Worm (Caenorhabditis elegans) whole organism, early embryonic: ENCODE measurements around the gene srj-32.

Experiments
- B0310.2 ChIP-seq: sonication (generic microtip); optimal IDR thresholded peaks from 2 replicates; lab custom pipeline; 2016; ENCODE audit warnings: mild to moderate bottlenecking, missing genetic modification characterization, missing compliant biosample characterization
- F13C5.2 ChIP-seq: sonication (generic microtip); optimal IDR thresholded peaks from 2 replicates; lab custom pipeline; 2017; ENCODE audit warnings: mild to moderate bottlenecking, missing genetic modification characterization, inconsistent platforms, missing compliant biosample characterization
- aly-1 ChIP-seq: sonication (generic microtip); optimal IDR thresholded peaks from 2 replicates; lab custom pipeline; 2016; ENCODE audit warnings: missing genetic modification characterization, missing compliant biosample characterization
- ama-1 ChIP-seq: fragments of 150-350 bp; optimal IDR thresholded peaks from 2 replicates; lab custom pipeline; 2014
- ceh-13 ChIP-seq: fragments of 200-800 bp; sonication (Bioruptor generic); optimal IDR thresholded peaks from 2 replicates; lab custom pipeline; 2018; ENCODE audit warnings: mild to moderate bottlenecking, missing genetic modification characterization, missing compliant biosample characterization
- ceh-36 ChIP-seq: sonication (generic microtip); optimal IDR thresholded peaks from 2 replicates; lab custom pipeline; 2016; ENCODE audit warnings: missing genetic modification characterization, inconsistent platforms, missing compliant biosample characterization
- ets-7 ChIP-seq: sonication (generic microtip); optimal IDR thresholded peaks from 2 replicates; lab custom pipeline; 2016; ENCODE audit warnings: missing genotype, missing genetic modification characterization, missing compliant biosample characterization
- flt-1 ChIP-seq: fragments of 200-800 bp; sonication (Bioruptor generic); IDR thresholded peaks from 2 replicates; pipeline ENCODE4 v1.3.6; 2022; ENCODE audit warnings: missing genetic modification characterization, missing compliant biosample characterization
- hmbx-1 ChIP-seq: sonication (generic microtip); optimal IDR thresholded peaks from 2 replicates; lab custom pipeline; 2016; ENCODE audit warnings: mild to moderate bottlenecking, missing genetic modification characterization, missing compliant biosample characterization
- hmg-4 ChIP-seq: fragments of 200-800 bp; sonication (Bioruptor generic); optimal IDR thresholded peaks from 2 replicates; lab custom pipeline; 2018; ENCODE audit warnings: mild to moderate bottlenecking, missing genetic modification characterization, missing compliant biosample characterization
- hnd-1 ChIP-seq: sonication (generic microtip); optimal IDR thresholded peaks from 2 replicates; lab custom pipeline; 2016; ENCODE audit warnings: missing genetic modification characterization, missing compliant biosample characterization
- pes-1 ChIP-seq: fragments of 200-800 bp; sonication (Bioruptor generic); IDR thresholded peaks from 2 replicates; pipeline ENCODE4 v1.3.6; 2022; ENCODE audit warnings: missing genetic modification reagents, missing genetic modification characterization, missing compliant biosample characterization
- scrt-1 ChIP-seq: fragments of 200-800 bp; sonication (Bioruptor generic); IDR thresholded peaks from 2 replicates; pipeline ENCODE4 v1.3.6; 2022; ENCODE audit warnings: missing genetic modification characterization, missing compliant biosample characterization
- sea-1 ChIP-seq: fragments of 200-800 bp; sonication (Bioruptor generic); conservative IDR thresholded peaks from 2 replicates; pipeline ENCODE4 v1.3.6; 2022; ENCODE audit warnings: missing genetic modification characterization, missing compliant biosample characterization
- tbx-11 ChIP-seq: fragments of 200-800 bp; sonication (Bioruptor generic); IDR thresholded peaks from 2 replicates; pipeline ENCODE4 v1.3.6; 2022; ENCODE audit warnings: missing genetic modification characterization, missing compliant biosample characterization
- tbx-37 ChIP-seq: fragments of 200-800 bp; sonication (Bioruptor generic); conservative IDR thresholded peaks from 2 replicates; pipeline ENCODE4 v1.3.6; 2022; ENCODE audit warnings: missing genetic modification reagents, missing genetic modification characterization, missing compliant biosample characterization
- tra-4 ChIP-seq: sonication (generic microtip); optimal IDR thresholded peaks from 2 replicates; lab custom pipeline; 2017; ENCODE audit warnings: missing genetic modification characterization, missing compliant biosample characterization

srj-32 gene

DNA sequence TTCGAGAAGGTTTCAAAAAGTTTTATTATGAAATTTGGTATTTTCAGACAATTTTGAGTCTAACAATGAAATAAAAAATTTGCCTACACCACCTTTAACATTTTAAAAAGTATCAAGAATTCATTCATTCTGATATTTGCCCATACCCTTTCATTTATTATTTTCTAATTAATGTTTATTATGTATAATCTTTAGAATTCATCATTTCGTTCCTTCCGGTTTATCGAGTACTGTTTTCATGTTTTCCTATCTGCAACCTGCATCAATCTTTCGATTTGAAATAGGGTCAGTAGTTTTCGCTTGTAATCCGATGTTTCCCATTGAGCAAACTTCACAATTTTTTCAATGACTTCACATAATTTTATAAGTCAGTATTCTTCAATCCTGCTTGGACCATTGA is 27.8 kb downstream of the srj-32 start, which contains the start of gene C13A2.6:
Gene C13A2.6, plus strand, starts transcription at position 301 of the 400 bp plus-strand sequence.
- TF ChIP-seq ceh-36 (tag; lab: Kevin White, UChicago): no peak

ce11 chrV:7266021-7266420 is 31.1 kb downstream of the srj-32 start, which contains the start of gene C13A2.7:
Gene C13A2.7, plus strand, starts transcription at chrV:7266321.
- TF ChIP-seq hmbx-1: no peak
- no peak for TF ChIP-seq ceh-36 (tag; lab: Kevin White, UChicago)
- no peak for TF ChIP-seq scrt-1
- TF ChIP-seq ama-1 (lab: Kevin White, UChicago): no peak

- TF ChIP-seq tbx-11 (GFP tag; lab: Robert Waterston, UW) (no peak), pes-1 (GFP tag; lab: Robert Waterston, UW) (no peak), F13C5.2 (tag; lab: Kevin White, UChicago) (no peak), sea-1 (GFP tag; lab: Robert Waterston, UW) (no peak), ama-1 (lab: Kevin White, UChicago) (no peak), hmbx-1 (no peak), flt-1 (no peak), ceh-13 (GFP tag; lab: Kevin White, UChicago) (no peak), hmg-4 (no peak), scrt-1 (no peak), ceh-36 (tag; lab: Kevin White, UChicago) (no peak), tbx-37 (no peak), aly-1 (tag; lab: Kevin White, UChicago) (no peak), ets-7 (tag; lab: Kevin White, UChicago) (no peak), hnd-1 (tag; lab: Kevin White, UChicago) (no peak), B0310.2 (tag; lab: Kevin White, UChicago) (no peak), tra-4 (tag; lab: Kevin White, UChicago) (no peak)
Observed at ce11 chrV:7264042-7264441, 33.1 kb downstream of the srj-32 start, which contains the start of gene C13A2.9. Gene C13A2.9, minus strand, starts transcription at chrV:7264142.

- TF ChIP-seq hmg-4 (no peak), B0310.2 (tag; lab: Kevin White, UChicago) (no peak), ceh-13 (GFP tag; lab: Kevin White, UChicago) (no peak), scrt-1 (no peak), F13C5.2 (tag; lab: Kevin White, UChicago) (no peak), sea-1 (GFP tag; lab: Robert Waterston, UW) (no peak), flt-1 (no peak), aly-1 (tag; lab: Kevin White, UChicago) (no peak), tbx-11 (GFP tag; lab: Robert Waterston, UW) (no peak), tra-4 (tag; lab: Kevin White, UChicago) (no peak), tbx-37 (no peak), ama-1 (lab: Kevin White, UChicago) (no peak), ets-7 (tag; lab: Kevin White, UChicago) (no peak), ceh-36 (tag; lab: Kevin White, UChicago) (no peak)
Observed at ce11 chrV:7258965-7259364, 38.2 kb downstream of the srj-32 start, which contains the start of gene C13A2.12. Gene C13A2.12, plus strand, starts transcription at chrV:7259265.

DNA sequence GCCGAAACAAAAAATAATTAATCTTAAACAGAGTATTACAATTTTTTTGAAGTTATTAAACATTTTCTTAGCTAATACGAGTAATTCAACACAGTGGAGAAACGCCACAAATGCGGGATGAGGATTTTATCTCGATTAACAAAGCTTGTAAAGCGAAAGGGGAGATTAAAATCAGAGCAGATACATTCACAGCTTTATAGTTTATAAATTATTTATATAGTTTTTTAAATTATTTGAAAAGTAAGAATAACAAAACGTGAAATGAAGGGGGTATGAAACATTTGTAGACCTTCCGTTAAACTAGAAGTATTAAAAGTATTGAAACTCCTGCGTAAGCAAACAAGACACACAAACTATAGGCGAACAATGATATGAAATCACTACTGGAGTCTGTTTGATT is 42.1 kb downstream of the srj-32 start, which contains the start of gene C05C8.8:
Gene C05C8.8, minus strand, starts transcription at position 101 of the 400 bp plus-strand sequence.
- TF ChIP-seq hnd-1 (tag; lab: Kevin White, UChicago) (no peak), ceh-13 (GFP tag; lab: Kevin White, UChicago) (no peak), flt-1 (no peak), ceh-36 (tag; lab: Kevin White, UChicago) (no peak), tbx-11 (GFP tag; lab: Robert Waterston, UW) (no peak), tbx-37 (no peak), pes-1 (GFP tag; lab: Robert Waterston, UW) (no peak), hmg-4 (no peak), hmbx-1 (no peak), ama-1 (lab: Kevin White, UChicago) (no peak), scrt-1 (no peak), B0310.2 (tag; lab: Kevin White, UChicago) (no peak), tra-4 (tag; lab: Kevin White, UChicago) (no peak), aly-1 (tag; lab: Kevin White, UChicago) (no peak)

DNA sequence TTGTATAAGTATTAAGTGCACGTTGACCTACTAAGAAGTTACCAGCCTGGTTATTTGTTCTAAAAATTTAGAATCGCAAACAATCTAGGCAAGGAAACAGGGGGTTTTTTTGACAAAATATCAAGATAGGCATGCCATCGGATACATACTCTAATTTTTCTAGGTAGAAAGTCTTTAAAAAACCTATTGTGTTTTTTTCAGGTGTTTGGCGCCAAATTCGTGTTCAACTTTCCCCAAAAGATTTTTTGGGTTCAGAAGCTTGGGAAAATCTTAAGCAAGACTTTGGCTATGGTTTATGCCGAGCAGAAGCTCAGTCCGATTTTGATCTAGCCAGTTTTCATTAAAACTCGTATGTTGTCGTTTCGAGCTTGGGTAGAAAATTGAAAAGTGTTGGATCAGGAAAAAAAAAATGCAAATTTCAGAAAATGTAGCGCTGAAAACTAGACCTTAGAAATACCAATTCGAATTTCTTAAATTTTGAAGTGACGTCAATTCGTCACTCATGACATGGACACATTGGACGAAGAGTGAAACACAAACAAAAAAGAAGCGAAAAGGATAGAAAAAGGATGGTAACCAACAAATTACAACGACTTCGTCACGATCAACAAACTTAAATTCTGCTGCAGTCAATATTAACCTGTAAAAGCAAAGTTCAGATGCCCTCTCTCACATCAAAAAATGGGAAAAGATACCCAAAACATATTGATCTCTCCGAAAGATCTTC is 48.8 kb downstream of the srj-32 start:
- TF ChIP-seq hnd-1 (tag; lab: Kevin White, UChicago) (no peak), B0310.2 (tag; lab: Kevin White, UChicago) (no peak), ama-1 (lab: Kevin White, UChicago) (no peak), ceh-36 (tag; lab: Kevin White, UChicago) (no peak), tra-4 (tag; lab: Kevin White, UChicago) (no peak), scrt-1 (no peak)

- TF ChIP-seq F13C5.2 (tag; lab: Kevin White, UChicago) (no peak), tbx-11 (GFP tag; lab: Robert Waterston, UW) (no peak), flt-1 (no peak), ets-7 (tag; lab: Kevin White, UChicago) (no peak)
Observed at ce11 chrV:7246951-7247350, 50.2 kb downstream of the srj-32 start, which contains the start of gene C05C8.7. Gene C05C8.7, minus strand, starts transcription at chrV:7247050.
